Worm (Caenorhabditis elegans) whole organism, L1 larva: ENCODE measurements around the gene nhr-180.
A peak's percentile ranks its signal among the peaks of the same experiment; 100 is the strongest.

ENCODE experiments used
- C04F5.9 ChIP-seq: sonication (generic microtip); optimal IDR thresholded peaks from 2 replicates; lab custom pipeline; 2016; ENCODE audit warnings: missing genetic modification characterization, missing compliant biosample characterization
- F16B12.6 ChIP-seq: fragments of 150-350 bp; optimal IDR thresholded peaks from 2 replicates; lab custom pipeline; 2014; ENCODE audit warnings: missing biosample characterization, missing genetic modification characterization
- ama-1 ChIP-seq: fragments of 150-350 bp; optimal IDR thresholded peaks from 2 replicates; lab custom pipeline; 2014
- blmp-1 ChIP-seq: fragments of 150-350 bp; optimal IDR thresholded peaks from 2 replicates; lab custom pipeline; 2014; ENCODE audit warnings: missing biosample characterization, missing genetic modification characterization
- ceh-63 ChIP-seq: fragments of 200-800 bp; sonication (Bioruptor generic); optimal IDR thresholded peaks from 2 replicates; lab custom pipeline; 2018; ENCODE audit warnings: mild to moderate bottlenecking, missing genetic modification characterization, missing compliant biosample characterization
- ceh-90 ChIP-seq: sonication (generic microtip); optimal IDR thresholded peaks from 2 replicates; lab custom pipeline; 2016; ENCODE audit warnings: missing genetic modification characterization, missing compliant biosample characterization
- dsc-1 ChIP-seq: sonication (generic microtip); optimal IDR thresholded peaks from 2 replicates; lab custom pipeline; 2016; ENCODE audit warnings: mild to moderate bottlenecking, missing genetic modification characterization, missing compliant biosample characterization
- efl-1 ChIP-seq, 4 experiments: fragments of 150-350 bp; optimal IDR thresholded peaks in 3 of 4; peaks in 1 of 4; 1 replicate in 1 of 4; 2 replicates in 3 of 4; lab custom pipeline; 2014; ENCODE audit warnings: missing biosample characterization in 2 of 4, missing genetic modification characterization in 2 of 4, missing genetic modification reagents in 2 of 4
- egl-27 ChIP-seq, 2 experiments: fragments of 150-350 bp in 1 of 2; sonication (generic microtip); optimal IDR thresholded peaks; 3 replicates each; lab custom pipeline; 2017 to 2018; ENCODE audit warnings: missing biosample characterization in 2 of 2, missing genetic modification characterization in 2 of 2, missing genetic modification reagents in 2 of 2
- elt-3 ChIP-seq, 6 experiments: fragments of 150-350 bp in 1 of 6; sonication (generic microtip); optimal IDR thresholded peaks; 2 replicates each; lab custom pipeline; 2017 to 2018; ENCODE audit warnings: missing biosample characterization in 6 of 6, missing genetic modification characterization in 6 of 6, inconsistent platforms in 1 of 6
- fkh-10 ChIP-seq: sonication (generic microtip); optimal IDR thresholded peaks from 2 replicates; lab custom pipeline; 2017; ENCODE audit warnings: missing biosample characterization, missing genetic modification reagents, missing genetic modification characterization
- hlh-4 ChIP-seq: sonication (generic microtip); optimal IDR thresholded peaks from 2 replicates; lab custom pipeline; 2016; ENCODE audit warnings: mild to moderate bottlenecking, missing genetic modification characterization, missing compliant biosample characterization
- irx-1 ChIP-seq: sonication (generic microtip); optimal IDR thresholded peaks from 2 replicates; lab custom pipeline; 2016; ENCODE audit warnings: missing genetic modification characterization, missing compliant biosample characterization
- isw-1 ChIP-seq: fragments of 200-800 bp; sonication (Bioruptor generic); IDR thresholded peaks from 2 replicates; pipeline ENCODE4 v1.3.6; 2022; ENCODE audit warnings: missing genetic modification characterization, missing compliant biosample characterization
- jun-1 ChIP-seq: fragments of 150-350 bp; optimal IDR thresholded peaks from 2 replicates; lab custom pipeline; 2014; ENCODE audit warnings: missing biosample characterization, missing genetic modification reagents, missing genetic modification characterization
- lin-35 ChIP-seq, 2 experiments: fragments of 150-350 bp; optimal IDR thresholded peaks; 2 replicates each; lab custom pipeline; 2014; ENCODE audit warnings: missing biosample characterization in 2 of 2, missing genetic modification characterization in 2 of 2, missing genetic modification reagents in 2 of 2
- lsy-2 ChIP-seq, 2 experiments: fragments of 150-350 bp; optimal IDR thresholded peaks; 2 replicates each; lab custom pipeline; 2014; ENCODE audit warnings: missing biosample characterization in 2 of 2, missing genetic modification characterization in 2 of 2
- mab-9 ChIP-seq: fragments of 200-800 bp; sonication (Bioruptor generic); IDR thresholded peaks from 2 replicates; pipeline ENCODE4 v1.3.6; 2022; ENCODE audit warnings: missing genetic modification reagents, missing genetic modification characterization, missing compliant biosample characterization
- mef-2 ChIP-seq: fragments of 150-350 bp; optimal IDR thresholded peaks from 2 replicates; lab custom pipeline; 2014; ENCODE audit warnings: missing biosample characterization, missing genetic modification characterization
- mep-1 ChIP-seq: fragments of 150-350 bp; optimal IDR thresholded peaks from 2 replicates; lab custom pipeline; 2014; ENCODE audit warnings: missing biosample characterization, missing genetic modification characterization
- nhr-20 ChIP-seq: sonication (generic microtip); optimal IDR thresholded peaks from 2 replicates; lab custom pipeline; 2016; ENCODE audit warnings: mild to moderate bottlenecking, missing genetic modification characterization, missing compliant biosample characterization
- nhr-237 ChIP-seq: fragments of 150-350 bp; optimal IDR thresholded peaks from 2 replicates; lab custom pipeline; 2014; ENCODE audit warnings: missing biosample characterization, missing genetic modification characterization
- nhr-28 ChIP-seq: fragments of 150-350 bp; optimal IDR thresholded peaks from 2 replicates; lab custom pipeline; 2014; ENCODE audit warnings: missing biosample characterization, missing genetic modification characterization
- nhr-76 ChIP-seq: sonication (generic microtip); optimal IDR thresholded peaks from 2 replicates; lab custom pipeline; 2017; ENCODE audit warnings: missing biosample characterization, missing genetic modification characterization
- nhr-85 ChIP-seq: sonication (generic microtip); peaks from one replicate; lab custom pipeline; 2016; ENCODE audit warnings: missing genetic modification characterization, inconsistent platforms, missing compliant biosample characterization
- nhr-90 ChIP-seq: sonication (generic microtip); optimal IDR thresholded peaks from 2 replicates; lab custom pipeline; 2016; ENCODE audit warnings: mild to moderate bottlenecking, missing genetic modification characterization, missing compliant biosample characterization; ENCODE audit not compliant: poor library complexity
- pag-3 ChIP-seq: sonication (generic microtip); optimal IDR thresholded peaks from 2 replicates; lab custom pipeline; 2017; ENCODE audit warnings: missing genetic modification characterization, mild to moderate bottlenecking, missing compliant biosample characterization, antibody characterized with exemption, borderline replicate concordance; ENCODE audit not compliant: insufficient read depth
- pqm-1 ChIP-seq: sonication (generic microtip); optimal IDR thresholded peaks from 3 replicates; lab custom pipeline; 2017; ENCODE audit warnings: missing biosample characterization, missing genetic modification characterization
- snu-23 ChIP-seq: sonication (generic microtip); optimal IDR thresholded peaks from 2 replicates; lab custom pipeline; 2016; ENCODE audit warnings: missing genetic modification characterization, missing compliant biosample characterization
- sptf-1 ChIP-seq: fragments of 150-350 bp; optimal IDR thresholded peaks from 2 replicates; lab custom pipeline; 2014; ENCODE audit warnings: missing biosample characterization, missing genetic modification characterization
- sup-37 ChIP-seq: fragments of 200-800 bp; sonication (Bioruptor generic); optimal IDR thresholded peaks from 2 replicates; lab custom pipeline; 2018; ENCODE audit warnings: mild to moderate bottlenecking, missing genetic modification characterization, missing compliant biosample characterization
- tlp-1 ChIP-seq: fragments of 150-350 bp; optimal IDR thresholded peaks from 2 replicates; lab custom pipeline; 2014; ENCODE audit warnings: missing biosample characterization, missing genetic modification characterization
- unc-62 ChIP-seq: fragments of 150-350 bp; optimal IDR thresholded peaks from 2 replicates; lab custom pipeline; 2014; ENCODE audit warnings: missing biosample characterization, missing genetic modification reagents, missing genetic modification characterization
- unc-98 ChIP-seq: fragments of 200-800 bp; sonication (Bioruptor generic); IDR thresholded peaks from 2 replicates; pipeline ENCODE4 v1.3.6; 2022; ENCODE audit warnings: missing genetic modification characterization, missing compliant biosample characterization
- ztf-4 ChIP-seq: fragments of 150-350 bp; optimal IDR thresholded peaks from 2 replicates; lab custom pipeline; 2014; ENCODE audit warnings: missing biosample characterization, missing genetic modification characterization

Gene nhr-180

DNA sequence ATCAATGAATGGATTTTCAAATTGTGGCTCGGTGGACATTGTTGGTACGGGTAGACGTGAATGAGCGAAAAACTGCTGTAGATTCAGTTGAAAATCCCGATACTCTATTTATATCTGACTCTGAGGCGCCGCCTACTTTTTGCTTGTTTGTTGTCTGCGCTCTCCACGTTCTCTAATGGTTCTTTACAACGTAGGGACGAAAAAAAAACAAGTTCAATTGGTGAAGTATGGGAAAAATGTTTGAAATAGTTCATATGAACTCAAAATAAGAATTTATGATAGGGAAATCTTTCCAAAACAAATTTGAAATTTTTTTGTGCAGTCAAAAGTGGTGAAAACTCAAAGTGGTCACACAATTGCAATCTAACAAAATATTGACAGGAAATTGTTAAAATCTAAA lies 32.5 kb downstream of the nhr-180 start, which contains the start of gene F48G7.10:
F48G7.10 (minus strand) TSS at position 101 of the 400 bp plus-strand sequence.
- peak; percentile 58 for TF ChIP-seq nhr-85 (tag; lab: Kevin White, UChicago)
- no peak for TF ChIP-seq dsc-1 (tag; lab: Kevin White, UChicago)
- TF ChIP-seq elt-3 (tag; optimal IDR thresholded peaks at IDR 0.05; lab: Kevin White, UChicago), result no peak

DNA sequence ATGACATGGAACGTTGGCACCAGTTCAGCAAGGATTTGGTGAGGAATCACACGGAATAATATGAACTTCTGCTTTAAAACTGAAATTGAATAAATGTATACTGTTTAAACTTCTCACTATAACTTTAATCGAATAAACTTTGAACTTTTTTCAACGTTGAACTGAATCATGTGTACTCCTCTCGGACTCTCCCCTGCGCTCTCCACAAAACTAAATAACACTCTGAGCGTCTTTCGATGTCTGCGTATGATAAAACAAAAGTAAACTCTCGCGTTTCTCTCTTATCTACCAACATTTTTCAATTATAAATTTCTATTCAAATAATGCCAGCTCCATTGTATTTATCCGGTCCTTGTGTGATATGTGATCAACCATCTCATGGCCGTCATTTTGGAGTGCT lies 35.5 kb downstream of the nhr-180 start:
- TF ChIP-seq snu-23 (GFP tag; lab: Kevin White, UChicago) (peak; percentile 30), lin-35 (GFP tag; optimal IDR thresholded peaks at IDR 0.05; lab: Kevin White, UChicago) (peak in 1 of 2 experiments; percentile 32), nhr-76 (tag; lab: Kevin White, UChicago) (no peak), blmp-1 (tag; lab: Kevin White, UChicago) (no peak), mef-2 (tag; lab: Kevin White, UChicago) (no peak), efl-1 (optimal IDR thresholded peaks at IDR 0.05; lab: Kevin White, UChicago) (peak; percentile 11 to 22), efl-1 (GFP tag; optimal IDR thresholded peaks at IDR 0.05 in 1 of 2; lab: Kevin White, UChicago) (peak in 1 of 2 experiments; percentile 62), nhr-90 (tag; lab: Kevin White, UChicago) (no peak), sup-37 (no peak), egl-27 (tag; optimal IDR thresholded peaks at IDR 0.05; lab: Kevin White, UChicago) (no peak), tlp-1 (tag; lab: Kevin White, UChicago) (no peak), hlh-4 (tag; lab: Kevin White, UChicago) (no peak), F16B12.6 (tag; lab: Kevin White, UChicago) (no peak), nhr-20 (peak; percentile 29), mep-1 (tag; lab: Kevin White, UChicago) (no peak), ceh-90 (tag; lab: Kevin White, UChicago) (no peak)

DNA sequence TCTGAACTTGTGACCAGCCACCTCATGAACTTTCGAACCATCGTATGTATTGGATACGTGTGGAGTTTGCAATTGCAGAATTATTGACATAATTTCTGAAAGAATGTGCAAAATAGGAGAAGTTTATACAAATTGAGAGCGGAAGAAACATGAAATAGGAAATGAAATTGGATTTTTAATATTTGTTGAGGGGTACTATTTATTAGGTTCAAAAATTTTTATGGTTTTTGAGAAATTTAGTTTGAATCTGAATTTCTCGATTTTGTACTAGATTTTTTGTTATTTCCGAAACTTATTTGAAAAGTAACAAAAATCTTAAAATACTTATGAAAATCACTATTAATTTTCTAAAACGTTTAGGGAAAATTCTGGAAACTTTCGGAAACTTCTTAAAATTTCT lies 38.8 kb downstream of the nhr-180 start, which contains the start of gene F48G7.9:
F48G7.9 (minus strand) TSS at position 101 of the 400 bp plus-strand sequence.
- TF ChIP-seq nhr-28 (no peak), fkh-10 (GFP tag; lab: Kevin White, UChicago) (no peak), irx-1 (no peak), tlp-1 (tag; lab: Kevin White, UChicago) (no peak), C04F5.9 (tag; lab: Kevin White, UChicago) (no peak), lsy-2 (tag; optimal IDR thresholded peaks at IDR 0.05; lab: Kevin White, UChicago) (no peak), ceh-63 (GFP tag; lab: Kevin White, UChicago) (no peak), pqm-1 (no peak), dsc-1 (tag; lab: Kevin White, UChicago) (no peak)

DNA sequence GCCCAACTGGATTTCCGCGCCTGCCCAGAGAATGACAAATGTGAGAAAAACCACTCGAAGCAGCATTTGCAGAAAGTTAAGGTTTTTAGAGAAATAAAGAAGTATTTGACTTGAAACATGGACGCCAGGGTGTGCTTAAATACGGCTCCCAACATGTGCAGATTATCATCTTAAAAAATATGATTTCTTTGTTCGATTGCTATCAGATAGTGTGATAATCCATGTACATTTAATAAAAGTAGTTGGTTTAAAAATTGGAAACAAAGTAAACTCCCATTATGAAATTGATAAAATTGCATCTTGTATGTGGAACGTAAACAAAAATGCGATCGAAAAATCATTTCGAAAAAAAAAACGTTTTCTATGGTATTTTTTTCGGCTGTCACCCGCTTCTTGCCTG lies 39.7 kb downstream of the nhr-180 start, which contains the start of gene F48G7.8:
F48G7.8 (minus strand) TSS at position 101 of the 400 bp plus-strand sequence.
- TF ChIP-seq efl-1 (optimal IDR thresholded peaks at IDR 0.05; lab: Kevin White, UChicago), result no peak
- no peak for TF ChIP-seq efl-1 (GFP tag; optimal IDR thresholded peaks at IDR 0.05 in 1 of 2; lab: Kevin White, UChicago)
- TF ChIP-seq sptf-1 (tag; lab: Kevin White, UChicago), result no peak
- no peak for TF ChIP-seq tlp-1 (tag; lab: Kevin White, UChicago)
- no peak for TF ChIP-seq pag-3 (tag; lab: Kevin White, UChicago)
- TF ChIP-seq jun-1 (tag; lab: Kevin White, UChicago), result no peak
- no peak for TF ChIP-seq unc-98 (GFP tag; lab: Robert Waterston, UW)
- TF ChIP-seq lsy-2 (tag; optimal IDR thresholded peaks at IDR 0.05; lab: Kevin White, UChicago), result no peak
- no peak for TF ChIP-seq pqm-1
- TF ChIP-seq nhr-237 (tag; lab: Kevin White, UChicago), result no peak
- TF ChIP-seq unc-62, result no peak
- TF ChIP-seq mab-9 (GFP tag; lab: Robert Waterston, UW), result no peak
- TF ChIP-seq ztf-4 (tag; lab: Kevin White, UChicago), result no peak
- TF ChIP-seq elt-3 (tag; optimal IDR thresholded peaks at IDR 0.05; lab: Kevin White, UChicago), result no peak

DNA sequence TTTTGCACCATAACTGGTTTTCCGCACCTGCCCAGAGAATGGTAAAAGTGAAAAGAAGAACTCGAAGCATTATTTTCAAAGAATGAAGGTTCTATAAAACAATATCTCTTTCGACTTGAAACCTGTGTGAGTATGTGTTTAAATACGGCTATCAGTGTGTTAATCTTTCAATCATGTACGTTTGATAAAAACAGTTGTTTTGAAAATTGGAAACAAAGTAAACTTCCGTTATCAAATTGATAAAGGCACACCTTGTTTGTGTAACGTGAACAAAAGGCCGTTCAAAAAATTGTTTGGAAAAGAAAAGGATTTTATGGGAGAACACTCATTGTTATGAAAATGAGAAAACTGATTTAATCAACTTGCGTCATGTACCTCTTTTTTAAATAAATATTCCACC lies 41.0 kb downstream of the nhr-180 start, which contains the start of gene F48G7.7:
F48G7.7 (minus strand) TSS at position 101 of the 400 bp plus-strand sequence.
- TF ChIP-seq elt-3 (tag; optimal IDR thresholded peaks at IDR 0.05; lab: Kevin White, UChicago) (no peak), isw-1 (GFP tag; lab: Robert Waterston, UW) (no peak), ama-1 (no peak), nhr-76 (tag; lab: Kevin White, UChicago) (no peak), irx-1 (no peak)
